Fruit fly (Drosophila melanogaster) whole organism, embryonic: Measurements from ENCODE around the gene CG8526.

Experiments
- Adf1 ChIP-seq: fragments of 200-800 bp; sonication (Bioruptor generic); IDR thresholded peaks from 2 replicates; pipeline ENCODE4 v1.3.6; 2022; ENCODE audit warnings: missing biosample characterization, missing genetic modification characterization
- Aef1 ChIP-seq: fragments of 200-800 bp; sonication (Bioruptor generic); IDR thresholded peaks from 3 replicates; pipeline ENCODE4 v1.3.6; 2022; ENCODE audit warnings: missing biosample characterization, missing genetic modification characterization
- Atf3 ChIP-seq: fragments of 200-800 bp; sonication (Bioruptor generic); optimal IDR thresholded peaks from 3 replicates; lab custom pipeline; 2016; ENCODE audit warnings: missing biosample characterization, missing genetic modification characterization
- CG10274 ChIP-seq: fragments of 200-800 bp; sonication (Bioruptor generic); optimal IDR thresholded peaks from 3 replicates; lab custom pipeline; 2017; ENCODE audit warnings: missing biosample characterization, mild to moderate bottlenecking, missing genetic modification characterization
- CG11085 ChIP-seq: fragments of 200-800 bp; sonication (Bioruptor generic); IDR thresholded peaks from 2 replicates; pipeline ENCODE4 v1.3.6; 2022; ENCODE audit warnings: missing biosample characterization, missing genetic modification characterization
- CG11398 ChIP-seq: fragments of 200-800 bp; sonication (Bioruptor generic); optimal IDR thresholded peaks from 2 replicates; lab custom pipeline; 2016; ENCODE audit warnings: missing biosample characterization, missing genetic modification characterization
- CG12299 ChIP-seq: fragments of 200-800 bp; sonication (Bioruptor generic); optimal IDR thresholded peaks from 2 replicates; lab custom pipeline; 2018; ENCODE audit warnings: missing biosample characterization, mild to moderate bottlenecking, missing genetic modification characterization
- CG13424 ChIP-seq: fragments of 200-800 bp; sonication (Bioruptor generic); optimal IDR thresholded peaks from 2 replicates; lab custom pipeline; 2019; ENCODE audit warnings: missing biosample characterization, mild to moderate bottlenecking, missing genetic modification characterization, moderate library complexity
- CG15269 ChIP-seq: fragments of 200-800 bp; sonication (Bioruptor generic); optimal IDR thresholded peaks from 2 replicates; lab custom pipeline; 2018; ENCODE audit warnings: missing biosample characterization, mild to moderate bottlenecking, missing genetic modification characterization, moderate library complexity
- CG1529 ChIP-seq: fragments of 200-800 bp; sonication (Bioruptor generic); optimal IDR thresholded peaks from 3 replicates; lab custom pipeline; 2018; ENCODE audit warnings: missing biosample characterization, missing genetic modification characterization
- CG16815 ChIP-seq: fragments of 200-800 bp; sonication (Bioruptor generic); optimal IDR thresholded peaks from 3 replicates; lab custom pipeline; 2017; ENCODE audit warnings: missing biosample characterization, mild to moderate bottlenecking, missing genetic modification characterization
- CG17912 ChIP-seq: fragments of 200-800 bp; sonication (Bioruptor generic); optimal IDR thresholded peaks from 2 replicates; lab custom pipeline; 2018; ENCODE audit warnings: missing biosample characterization, mild to moderate bottlenecking, missing genetic modification characterization
- CG30403 ChIP-seq: fragments of 200-800 bp; sonication (Bioruptor generic); optimal IDR thresholded peaks from 3 replicates; lab custom pipeline; 2016; ENCODE audit warnings: missing biosample characterization, missing genetic modification characterization
- CG32767 ChIP-seq: fragments of 200-800 bp; sonication (Bioruptor generic); IDR thresholded peaks from 2 replicates; pipeline ENCODE4 v1.3.6; 2022; ENCODE audit warnings: missing biosample characterization, missing genetic modification characterization
- CG4282 ChIP-seq: fragments of 200-800 bp; sonication (Bioruptor generic); optimal IDR thresholded peaks from 2 replicates; lab custom pipeline; 2016; ENCODE audit warnings: missing biosample characterization, missing genetic modification characterization
- CG4424 ChIP-seq: fragments of 200-800 bp; sonication (Bioruptor generic); optimal IDR thresholded peaks from 3 replicates; lab custom pipeline; 2016; ENCODE audit warnings: missing biosample characterization, missing genetic modification characterization
- CG4730 ChIP-seq: fragments of 200-800 bp; sonication (Bioruptor generic); IDR thresholded peaks from 2 replicates; pipeline ENCODE4 v1.3.6; 2022; ENCODE audit warnings: missing biosample characterization, missing genetic modification characterization
- CG7987 ChIP-seq: fragments of 200-800 bp; sonication (Bioruptor generic); optimal IDR thresholded peaks from 2 replicates; lab custom pipeline; 2018; ENCODE audit warnings: missing biosample characterization, mild to moderate bottlenecking, missing genetic modification characterization, moderate library complexity
- CG8089 ChIP-seq: fragments of 200-800 bp; sonication (Bioruptor generic); optimal IDR thresholded peaks from 3 replicates; lab custom pipeline; 2016; ENCODE audit warnings: missing biosample characterization, missing genetic modification characterization
- Dp ChIP-seq: fragments of 200-800 bp; sonication (Bioruptor generic); optimal IDR thresholded peaks from 2 replicates; lab custom pipeline; 2018; ENCODE audit warnings: missing biosample characterization, mild to moderate bottlenecking, missing genetic modification characterization, moderate library complexity
- Dref ChIP-seq: fragments of 200-800 bp; sonication (Bioruptor generic); IDR thresholded peaks from 2 replicates; pipeline ENCODE4 v1.3.6; 2022; ENCODE audit warnings: missing biosample characterization, missing genetic modification characterization
- Fer3 ChIP-seq: fragments of 200-800 bp; sonication (Bioruptor generic); optimal IDR thresholded peaks from 2 replicates; lab custom pipeline; 2018; ENCODE audit warnings: missing biosample characterization, mild to moderate bottlenecking, missing genetic modification characterization, moderate library complexity
- GATAe ChIP-seq: fragments of 200-800 bp; sonication (Bioruptor generic); conservative IDR thresholded peaks from 2 replicates; pipeline ENCODE4 v1.3.6; 2022; ENCODE audit warnings: missing biosample characterization, missing genetic modification characterization
- H15 ChIP-seq: fragments of 200-800 bp; sonication (Bioruptor generic); IDR thresholded peaks from 3 replicates; pipeline ENCODE4 v1.3.6; 2022; ENCODE audit warnings: missing biosample characterization, missing genetic modification characterization
- Hsf ChIP-seq: fragments of 200-800 bp; sonication (Bioruptor generic); optimal IDR thresholded peaks from 3 replicates; lab custom pipeline; 2016; ENCODE audit warnings: missing biosample characterization, missing genetic modification characterization
- Lhr ChIP-seq: fragments of 200-800 bp; sonication (Bioruptor generic); optimal IDR thresholded peaks from 3 replicates; lab custom pipeline; 2017; ENCODE audit warnings: mild to moderate bottlenecking, missing biosample characterization, missing genetic modification reagents, missing genetic modification characterization
- NC2β ChIP-seq: fragments of 200-800 bp; sonication (Bioruptor generic); optimal IDR thresholded peaks from 2 replicates; lab custom pipeline; 2016; ENCODE audit warnings: missing biosample characterization, missing genetic modification characterization
- NFAT ChIP-seq: fragments of 200-800 bp; sonication (Bioruptor generic); IDR thresholded peaks from 2 replicates; pipeline ENCODE4 v1.3.6; 2022; ENCODE audit warnings: missing biosample characterization, missing genetic modification characterization
- Ptx1 ChIP-seq: fragments of 200-800 bp; sonication (Bioruptor generic); IDR thresholded peaks from 2 replicates; pipeline ENCODE4 v1.3.6; 2022; ENCODE audit warnings: missing biosample characterization, missing genetic modification characterization
- Sox102F ChIP-seq: fragments of 200-800 bp; sonication (Bioruptor generic); optimal IDR thresholded peaks from 2 replicates; lab custom pipeline; 2018; ENCODE audit warnings: missing biosample characterization, mild to moderate bottlenecking, missing genetic modification characterization, moderate library complexity
- Tbp ChIP-seq: fragments of >200 bp; optimal IDR thresholded peaks from 2 replicates; lab custom pipeline; 2018; ENCODE audit warnings: missing biosample characterization, missing genetic modification characterization
- Trl ChIP-seq, 3 experiments: fragments of >200 bp in 2 of 3; fragments of 200-800 bp in 1 of 3; sonication (Bioruptor generic) in 1 of 3; optimal IDR thresholded peaks; 2 replicates in 1 of 3; 3 replicates in 2 of 3; lab custom pipeline; 2016 to 2017; ENCODE audit warnings: missing biosample characterization in 1 of 3, missing genetic modification characterization in 1 of 3
- Xrp1 ChIP-seq: fragments of 200-800 bp; sonication (Bioruptor generic); IDR thresholded peaks from 2 replicates; pipeline ENCODE4 v1.3.6; 2022; ENCODE audit warnings: missing biosample characterization, missing genetic modification characterization
- ash1 ChIP-seq: fragments of 200-800 bp; sonication (Bioruptor generic); optimal IDR thresholded peaks from 2 replicates; lab custom pipeline; 2018; ENCODE audit warnings: missing biosample characterization, mild to moderate bottlenecking, missing genetic modification characterization
- chinmo ChIP-seq: fragments of 200-800 bp; sonication (Bioruptor generic); IDR thresholded peaks from 4 replicates; pipeline ENCODE4 v1.3.6; 2022; ENCODE audit warnings: missing biosample characterization, missing genetic modification characterization; ENCODE audit not compliant: partially characterized antibody
- chn ChIP-seq: fragments of 200-800 bp; sonication (Bioruptor generic); optimal IDR thresholded peaks from 2 replicates; lab custom pipeline; 2016; ENCODE audit warnings: missing biosample characterization, missing genetic modification characterization
- fu2 ChIP-seq: fragments of 200-800 bp; sonication (Bioruptor generic); optimal IDR thresholded peaks from 2 replicates; lab custom pipeline; 2016; ENCODE audit warnings: missing biosample characterization, missing genetic modification characterization
- grn ChIP-seq: fragments of 200-800 bp; sonication (Bioruptor generic); optimal IDR thresholded peaks from 3 replicates; lab custom pipeline; 2017; ENCODE audit warnings: missing biosample characterization, missing genetic modification characterization
- ham ChIP-seq: fragments of 200-800 bp; sonication (Bioruptor generic); IDR thresholded peaks from 2 replicates; pipeline ENCODE4 v1.3.6; 2022; ENCODE audit warnings: missing biosample characterization, missing genetic modification characterization
- ind ChIP-seq: fragments of 200-800 bp; sonication (Bioruptor generic); optimal IDR thresholded peaks from 3 replicates; lab custom pipeline; 2016; ENCODE audit warnings: missing biosample characterization, missing genetic modification characterization
- jumu ChIP-seq: fragments of 200-800 bp; sonication (Bioruptor generic); optimal IDR thresholded peaks from 3 replicates; lab custom pipeline; 2016; ENCODE audit warnings: missing biosample characterization, missing genetic modification characterization
- ken ChIP-seq: fragments of 200-800 bp; sonication (Bioruptor generic); IDR thresholded peaks from 3 replicates; pipeline ENCODE4 v1.3.6; 2022; ENCODE audit warnings: missing biosample characterization, missing genetic modification characterization
- kni ChIP-seq: fragments of 200-800 bp; sonication (Bioruptor generic); optimal IDR thresholded peaks from 3 replicates; lab custom pipeline; 2017; ENCODE audit warnings: mild to moderate bottlenecking, missing biosample characterization, missing genetic modification reagents, missing genetic modification characterization
- peb ChIP-seq: fragments of 200-800 bp; sonication (Bioruptor generic); IDR thresholded peaks from 2 replicates; pipeline ENCODE4 v1.3.6; 2022; ENCODE audit warnings: missing biosample characterization, missing genetic modification characterization
- pho ChIP-seq: fragments of 200-800 bp; sonication (Bioruptor generic); optimal IDR thresholded peaks from 2 replicates; lab custom pipeline; 2016; ENCODE audit warnings: missing biosample characterization, missing genetic modification characterization
- pita ChIP-seq: fragments of 200-800 bp; sonication (Bioruptor generic); optimal IDR thresholded peaks from 2 replicates; lab custom pipeline; 2017; ENCODE audit warnings: missing biosample characterization, mild to moderate bottlenecking, missing genetic modification characterization
- salm ChIP-seq: fragments of 200-800 bp; sonication (Bioruptor generic); optimal IDR thresholded peaks from 2 replicates; lab custom pipeline; 2018; ENCODE audit warnings: missing biosample characterization, mild to moderate bottlenecking, missing genetic modification characterization
- slou ChIP-seq: fragments of 200-800 bp; sonication (Bioruptor generic); optimal IDR thresholded peaks from 3 replicates; lab custom pipeline; 2016; ENCODE audit warnings: missing biosample characterization, missing genetic modification characterization
- sob ChIP-seq: fragments of 200-800 bp; sonication (Bioruptor generic); IDR thresholded peaks from 2 replicates; pipeline ENCODE4 v1.3.6; 2022; ENCODE audit warnings: missing biosample characterization, missing genetic modification characterization
- sqz ChIP-seq: fragments of 200-800 bp; sonication (Bioruptor generic); optimal IDR thresholded peaks from 3 replicates; lab custom pipeline; 2018; ENCODE audit warnings: missing biosample characterization, mild to moderate bottlenecking, missing genetic modification characterization
- tgo ChIP-seq: fragments of 200-800 bp; sonication (Bioruptor generic); IDR thresholded peaks from 3 replicates; pipeline ENCODE4 v1.3.6; 2022; ENCODE audit warnings: missing biosample characterization, missing genetic modification characterization

CG8526 gene

DNA sequence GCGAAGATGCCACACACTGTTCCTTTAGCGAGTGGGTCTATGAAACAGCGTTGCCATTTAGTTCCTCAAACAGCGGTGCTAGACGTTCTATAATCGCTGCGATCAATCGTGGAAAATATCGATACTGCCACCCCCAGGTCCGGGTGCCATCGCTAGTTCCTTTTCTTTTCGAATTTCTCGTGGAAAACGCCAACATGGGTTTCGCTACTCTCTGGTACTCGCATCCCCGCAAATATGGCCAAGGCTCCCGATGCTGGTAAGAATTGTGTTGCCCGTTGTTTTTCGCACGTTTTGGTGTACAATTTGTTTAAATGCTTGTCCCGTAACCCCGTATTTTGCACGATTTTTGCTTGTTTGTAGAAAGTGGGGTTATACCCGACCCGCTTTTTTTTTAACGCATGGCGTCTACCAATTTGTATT is 23.1 kb upstream of the CG8526 start, which contains the start of gene RpS29 (continued):
- TF ChIP-seq CG11085 (peak; percentile 79), jumu (GFP tag; lab: Kevin White, UChicago) (peak; percentile 88), Fer3 (tag; lab: Kevin White, UChicago) (peak; percentile 71), Adf1 (GFP tag; lab: Robert Waterston, UW) (peak; percentile 74), CG10274 (GFP tag; lab: Kevin White, UChicago) (peak; percentile 47), GATAe (no peak; the same call in 1 of the 2 replicates), sob (GFP tag; lab: Robert Waterston, UW) (peak; percentile 93), CG32767 (GFP tag; lab: Robert Waterston, UW) (peak; percentile 57; the same call in 1 of the 2 replicates), salm (peak; percentile 64), Dp (GFP tag; lab: Kevin White, UChicago) (peak; percentile 99), chn (GFP tag; lab: Kevin White, UChicago) (peak; percentile 82), pita (GFP tag; lab: Kevin White, UChicago) (no peak), CG17912 (GFP tag; lab: Kevin White, UChicago) (peak; percentile 88), pho (peak; percentile 89), tgo (GFP tag; lab: Robert Waterston, UW) (peak; percentile 65), CG13424 (tag; lab: Kevin White, UChicago) (peak; percentile 62), Ptx1 (GFP tag; lab: Robert Waterston, UW) (peak; percentile 79), NFAT (GFP tag; lab: Robert Waterston, UW) (peak; percentile 94), CG12299 (tag; lab: Kevin White, UChicago) (peak; percentile 66), peb (GFP tag; lab: Robert Waterston, UW) (0 out of 2 replicates have a peak, but pooled peaks have one; percentile 17), Tbp (GFP tag; lab: Kevin White, UChicago) (peak; percentile 61), chinmo (GFP tag; lab: Robert Waterston, UW) (peak; percentile 92), ken (GFP tag; lab: Robert Waterston, UW) (peak; percentile 92), slou (GFP tag; lab: Kevin White, UChicago) (peak; percentile 79), ash1 (GFP tag; lab: Kevin White, UChicago) (peak; percentile 89), CG15269 (tag; lab: Kevin White, UChicago) (peak; percentile 58), Lhr (GFP tag; lab: Kevin White, UChicago) (peak; percentile 90), CG30403 (GFP tag; lab: Kevin White, UChicago) (peak; percentile 80), Atf3 (GFP tag; lab: Kevin White, UChicago) (peak; percentile 73), CG4424 (GFP tag; lab: Kevin White, UChicago) (peak; percentile 70), CG4730 (peak; percentile 46; the same call in 1 of the 2 replicates), ind (peak; percentile 83), CG11398 (GFP tag; lab: Kevin White, UChicago) (peak; percentile 65), CG4282 (GFP tag; lab: Kevin White, UChicago) (peak; percentile 84), sqz (GFP tag; lab: Kevin White, UChicago) (peak; percentile 75), grn (GFP tag; lab: Kevin White, UChicago) (peak; percentile 61), CG8089 (GFP tag; lab: Kevin White, UChicago) (peak; percentile 80), Sox102F (GFP tag; lab: Kevin White, UChicago) (peak; percentile 14), H15 (GFP tag; lab: Robert Waterston, UW) (peak; percentile 68; the same call in 1 of the 3 replicates), kni (GFP tag; lab: Kevin White, UChicago) (peak; percentile 78), Xrp1 (GFP tag; lab: Robert Waterston, UW) (peak; percentile 63), CG7987 (peak; percentile 90), CG16815 (peak; percentile 2), NC2β (peak; percentile 96), ham (GFP tag; lab: Robert Waterston, UW) (no peak), CG1529 (peak; percentile 32), Hsf (peak; percentile 86), Trl (optimal IDR thresholded peaks at IDR 0.05; lab: Kevin White, UChicago) (no peak), Trl (GFP tag; optimal IDR thresholded peaks at IDR 0.05; lab: Kevin White, UChicago) (peak; percentile 91), Aef1 (GFP tag; lab: Robert Waterston, UW) (peak; percentile 77), fu2 (GFP tag; lab: Kevin White, UChicago) (peak; percentile 84), Dref (GFP tag; lab: Robert Waterston, UW) (peak; percentile 98)
